Worm (Caenorhabditis elegans): ENCODE measurements around the gene ire-1.

The ire-1 gene

ce11 chrII:8091528-8091927 lies 33.2 kb downstream of the ire-1 start (continued):
- TF ChIP-seq nhr-11 (tag; optimal IDR thresholded peaks at IDR 0.05) (peak; percentile 37), pqm-1 (tag; optimal IDR thresholded peaks at IDR 0.05) (peak; percentile 39), lin-39 (tag; optimal IDR thresholded peaks at IDR 0.05) (no peak), duxl-1 (tag; optimal IDR thresholded peaks at IDR 0.05; ENCODE audit: poor library complexity) (peak; percentile 62), lin-15B (tag; optimal IDR thresholded peaks at IDR 0.05) (no peak), dve-1 (tag; optimal IDR thresholded peaks at IDR 0.05; ENCODE audit: insufficient read depth) (peak; percentile 67), ces-1 (GFP tag; optimal IDR thresholded peaks at IDR 0.05) (no peak), lin-29 (GFP tag; IDR thresholded peaks at IDR 0.05) (no peak), hlh-30 (tag; optimal IDR thresholded peaks at IDR 0.05; ENCODE audit: insufficient read depth) (peak; percentile 48), rbr-2 (tag; optimal IDR thresholded peaks at IDR 0.05) (peak; percentile 23), ceh-62 (tag; optimal IDR thresholded peaks at IDR 0.05) (no peak), gei-8 (GFP tag; optimal IDR thresholded peaks at IDR 0.05) (no peak), dmd-6 (GFP tag; IDR thresholded peaks at IDR 0.05) (peak; percentile 25; the same call in 1 of the 2 replicates), ceh-20 (GFP tag; IDR thresholded peaks at IDR 0.05) (no peak), snpc-1.2 (GFP tag; IDR thresholded peaks at IDR 0.05) (peak; percentile 76), ama-1 (optimal IDR thresholded peaks at IDR 0.05) (peak; percentile 93), egl-27 (tag; optimal IDR thresholded peaks at IDR 0.05) (no peak), mep-1 (tag; optimal IDR thresholded peaks at IDR 0.05) (peak; percentile 75), T26A8.4 (GFP tag; IDR thresholded peaks at IDR 0.05) (peak; percentile 62), Y48G9A.11 (GFP tag; IDR thresholded peaks at IDR 0.05) (peak; percentile 40; the same call in 1 of the 2 replicates), vab-7 (GFP tag; IDR thresholded peaks at IDR 0.05) (no peak), daf-16 (GFP tag; optimal IDR thresholded peaks at IDR 0.05) (no peak), daf-16 (tag; optimal IDR thresholded peaks at IDR 0.05) (peak; percentile 26)

ce11 chrII:8086803-8087202 lies 37.9 kb downstream of the ire-1 start, which contains the start of gene K02C4.3:
Gene K02C4.3 (minus strand): TSS chrII:8086853.
- TF ChIP-seq mep-1 (tag; optimal IDR thresholded peaks at IDR 0.05), result peak; percentile 70
- TF ChIP-seq skn-1 (tag; optimal IDR thresholded peaks at IDR 0.05), result no peak
- TF ChIP-seq hif-1 (tag; optimal IDR thresholded peaks at IDR 0.05), result no peak
- peak; percentile 72 for TF ChIP-seq dve-1 (tag; optimal IDR thresholded peaks at IDR 0.05; ENCODE audit: insufficient read depth)
- TF ChIP-seq rbr-2 (tag; optimal IDR thresholded peaks at IDR 0.05), result peak; percentile 40
- TF ChIP-seq duxl-1 (tag; optimal IDR thresholded peaks at IDR 0.05; ENCODE audit: poor library complexity), result peak; percentile 54
- TF ChIP-seq hlh-30 (tag; optimal IDR thresholded peaks at IDR 0.05; ENCODE audit: insufficient read depth), result peak; percentile 42
- TF ChIP-seq zip-11 (GFP tag; IDR thresholded peaks at IDR 0.05), result no peak
- peak; percentile 2 for TF ChIP-seq fkh-10 (GFP tag; optimal IDR thresholded peaks at IDR 0.05)
- peak; percentile 0 for TF ChIP-seq nhr-11 (tag; optimal IDR thresholded peaks at IDR 0.05)
- TF ChIP-seq lin-38 (GFP tag; IDR thresholded peaks at IDR 0.05), result peak; percentile 75
- TF ChIP-seq daf-8 (GFP tag; IDR thresholded peaks at IDR 0.05), result no peak
- TF ChIP-seq spr-1 (tag; optimal IDR thresholded peaks at IDR 0.05), result peak; percentile 42
- TF ChIP-seq snpc-4 (tag; optimal IDR thresholded peaks at IDR 0.05), result peak; percentile 37
- peak; percentile 46 for TF ChIP-seq hlh-11 (tag; optimal IDR thresholded peaks at IDR 0.05)
- peak; percentile 10 for TF ChIP-seq ztf-7 (tag; optimal IDR thresholded peaks at IDR 0.05)
- TF ChIP-seq T20F7.1 (GFP tag; optimal IDR thresholded peaks at IDR 0.05), result peak; percentile 77
- TF ChIP-seq dpl-1 (GFP tag; optimal IDR thresholded peaks at IDR 0.05), result peak; percentile 93
- TF ChIP-seq daf-16 (GFP tag; optimal IDR thresholded peaks at IDR 0.05), result no peak
- no peak for TF ChIP-seq daf-16 (tag; optimal IDR thresholded peaks at IDR 0.05)
- no peak for TF ChIP-seq unc-130 (GFP tag; optimal IDR thresholded peaks at IDR 0.05)
- TF ChIP-seq nhr-48 (tag; optimal IDR thresholded peaks at IDR 0.05), result peak; percentile 23
- no peak for TF ChIP-seq arid-1 (GFP tag; conservative IDR thresholded peaks at IDR 0.05)
- peak; percentile 27 for TF ChIP-seq nhr-28 (tag; optimal IDR thresholded peaks at IDR 0.05)
- peak; percentile 42; the same call in 1 of the 2 replicates for TF ChIP-seq dmd-6 (GFP tag; IDR thresholded peaks at IDR 0.05)
- peak; percentile 81 for TF ChIP-seq mes-2 (tag; optimal IDR thresholded peaks at IDR 0.05; ENCODE audit: poor library complexity, severe bottlenecking)
- TF ChIP-seq nhr-6 (tag; optimal IDR thresholded peaks at IDR 0.05), result peak; percentile 51
- TF ChIP-seq pha-4 (GFP tag; IDR thresholded peaks at IDR 0.05), result no peak
- peak; percentile 14 for TF ChIP-seq pha-4 (tag; optimal IDR thresholded peaks at IDR 0.05)
- peak in 1 of 2 experiments; percentile 86 for TF ChIP-seq lsy-2 (tag; optimal IDR thresholded peaks at IDR 0.05)
- peak; percentile 45 for TF ChIP-seq nhr-77 (tag; optimal IDR thresholded peaks at IDR 0.05)
- TF ChIP-seq mdl-1 (tag; optimal IDR thresholded peaks at IDR 0.05), result no peak
- 0 out of 2 replicates have a peak, but pooled peaks have one; percentile 13 for TF ChIP-seq hmg-1.1 (GFP tag; IDR thresholded peaks at IDR 0.05)
